Fruit fly (Drosophila melanogaster) whole organism, embryonic: Measurements from ENCODE around the gene CG3625.

Experiments used
- CG12236 ChIP-seq: fragments of 200-800 bp; sonication (Bioruptor generic); optimal IDR thresholded peaks from 2 replicates; lab custom pipeline; 2016; ENCODE audit warnings: missing biosample characterization, missing genetic modification characterization
- CG12769 ChIP-seq: fragments of 200-800 bp; sonication (Bioruptor generic); optimal IDR thresholded peaks from 2 replicates; lab custom pipeline; 2019; ENCODE audit warnings: missing biosample characterization, mild to moderate bottlenecking, missing genetic modification characterization, moderate library complexity
- CG12942 ChIP-seq: fragments of 200-800 bp; sonication (Bioruptor generic); optimal IDR thresholded peaks from 3 replicates; lab custom pipeline; 2016; ENCODE audit warnings: missing biosample characterization, missing genetic modification characterization
- CG13424 ChIP-seq: fragments of 200-800 bp; sonication (Bioruptor generic); optimal IDR thresholded peaks from 2 replicates; lab custom pipeline; 2019; ENCODE audit warnings: missing biosample characterization, mild to moderate bottlenecking, missing genetic modification characterization, moderate library complexity
- CG14710 ChIP-seq: fragments of 200-800 bp; sonication (Bioruptor generic); optimal IDR thresholded peaks from 3 replicates; lab custom pipeline; 2019; ENCODE audit warnings: missing biosample characterization, mild to moderate bottlenecking, missing genetic modification characterization, moderate library complexity
- CG16863 ChIP-seq: fragments of 200-800 bp; sonication (Bioruptor generic); optimal IDR thresholded peaks from 3 replicates; lab custom pipeline; 2016; ENCODE audit warnings: missing biosample characterization, missing genetic modification characterization
- CG17612 ChIP-seq: fragments of 200-800 bp; sonication (Bioruptor generic); IDR thresholded peaks from 2 replicates; pipeline ENCODE4 v1.3.6; 2022; ENCODE audit warnings: missing biosample characterization, missing genetic modification characterization
- CG17802 ChIP-seq: fragments of 200-800 bp; sonication (Bioruptor generic); optimal IDR thresholded peaks from 2 replicates; lab custom pipeline; 2018; ENCODE audit warnings: missing biosample characterization, mild to moderate bottlenecking, missing genetic modification characterization, moderate library complexity
- CG42726 ChIP-seq: fragments of 200-800 bp; sonication (Bioruptor generic); IDR thresholded peaks from 2 replicates; pipeline ENCODE4 v1.3.6; 2022; ENCODE audit warnings: missing biosample characterization, missing genetic modification characterization; ENCODE audit not compliant: partially characterized antibody
- CG4360 ChIP-seq: fragments of 200-800 bp; sonication (Bioruptor generic); IDR thresholded peaks from 2 replicates; pipeline ENCODE4 v1.3.6; 2022; ENCODE audit warnings: missing biosample characterization, missing genetic modification characterization
- CG4820 ChIP-seq: fragments of 200-800 bp; sonication (Bioruptor generic); optimal IDR thresholded peaks from 3 replicates; lab custom pipeline; 2016; ENCODE audit warnings: missing biosample characterization, missing genetic modification characterization
- CG4854 ChIP-seq: fragments of 200-800 bp; sonication (Bioruptor generic); optimal IDR thresholded peaks from 2 replicates; lab custom pipeline; 2016; ENCODE audit warnings: missing biosample characterization, missing genetic modification characterization, inconsistent platforms
- CkIIα-i1 ChIP-seq: fragments of 200-800 bp; sonication (Bioruptor generic); IDR thresholded peaks from 2 replicates; pipeline ENCODE4 v1.3.6; 2022; ENCODE audit warnings: missing biosample characterization, missing genetic modification characterization
- CrebB ChIP-seq: fragments of 200-800 bp; sonication (Bioruptor generic); optimal IDR thresholded peaks from 3 replicates; lab custom pipeline; 2018; ENCODE audit warnings: missing biosample characterization, mild to moderate bottlenecking, missing genetic modification characterization
- Doc2 ChIP-seq: fragments of 200-800 bp; sonication (Bioruptor generic); IDR thresholded peaks from 2 replicates; pipeline ENCODE4 v1.3.6; 2022; ENCODE audit warnings: missing biosample characterization, missing genetic modification characterization
- GATAe ChIP-seq: fragments of 200-800 bp; sonication (Bioruptor generic); conservative IDR thresholded peaks from 2 replicates; pipeline ENCODE4 v1.3.6; 2022; ENCODE audit warnings: missing biosample characterization, missing genetic modification characterization
- HLH54F ChIP-seq: fragments of 200-800 bp; sonication (Bioruptor generic); optimal IDR thresholded peaks from 3 replicates; lab custom pipeline; 2016; ENCODE audit warnings: missing biosample characterization, missing genetic modification characterization
- Lhr ChIP-seq: fragments of 200-800 bp; sonication (Bioruptor generic); optimal IDR thresholded peaks from 3 replicates; lab custom pipeline; 2017; ENCODE audit warnings: mild to moderate bottlenecking, missing biosample characterization, missing genetic modification reagents, missing genetic modification characterization
- Mes4 ChIP-seq: fragments of 200-800 bp; sonication (Bioruptor generic); optimal IDR thresholded peaks from 2 replicates; lab custom pipeline; 2016; ENCODE audit warnings: missing biosample characterization, missing genetic modification characterization
- Mrtf ChIP-seq: fragments of 200-800 bp; sonication (Bioruptor generic); IDR thresholded peaks from 3 replicates; pipeline ENCODE4 v1.3.6; 2022; ENCODE audit warnings: missing biosample characterization, missing genetic modification characterization
- Oaz ChIP-seq: fragments of 200-800 bp; sonication (Bioruptor generic); IDR thresholded peaks from 2 replicates; pipeline ENCODE4 v1.3.6; 2022; ENCODE audit warnings: missing biosample characterization, missing genetic modification characterization
- Ravus ChIP-seq: fragments of 200-800 bp; sonication (Bioruptor generic); IDR thresholded peaks from 2 replicates; pipeline ENCODE4 v1.3.6; 2022; ENCODE audit warnings: missing biosample characterization, missing genetic modification characterization
- Sry-β ChIP-seq: fragments of 200-800 bp; sonication (Bioruptor generic); optimal IDR thresholded peaks from 2 replicates; lab custom pipeline; 2018; ENCODE audit warnings: missing biosample characterization, mild to moderate bottlenecking, missing genetic modification characterization, moderate library complexity
- ap ChIP-seq: fragments of 200-800 bp; sonication (Bioruptor generic); IDR thresholded peaks from 2 replicates; pipeline ENCODE4 v1.3.6; 2022; ENCODE audit warnings: missing biosample characterization, missing genetic modification characterization
- ara ChIP-seq: fragments of 200-800 bp; sonication (Bioruptor generic); IDR thresholded peaks from 2 replicates; pipeline ENCODE4 v1.3.6; 2022; ENCODE audit warnings: missing biosample characterization, missing genetic modification characterization
- danr ChIP-seq: fragments of 200-800 bp; sonication (Bioruptor generic); IDR thresholded peaks from 2 replicates; pipeline ENCODE4 v1.3.6; 2022; ENCODE audit warnings: missing biosample characterization, missing genetic modification characterization
- dati ChIP-seq: fragments of 200-800 bp; sonication (Bioruptor generic); IDR thresholded peaks from 2 replicates; pipeline ENCODE4 v1.3.6; 2022; ENCODE audit warnings: missing biosample characterization, missing genetic modification characterization
- gsb ChIP-seq: fragments of 200-800 bp; sonication (Bioruptor generic); IDR thresholded peaks from 2 replicates; pipeline ENCODE4 v1.3.6; 2022; ENCODE audit warnings: missing biosample characterization, missing genetic modification characterization
- h ChIP-seq: fragments of >200 bp; optimal IDR thresholded peaks from 2 replicates; lab custom pipeline; 2017
- ham ChIP-seq: fragments of 200-800 bp; sonication (Bioruptor generic); IDR thresholded peaks from 2 replicates; pipeline ENCODE4 v1.3.6; 2022; ENCODE audit warnings: missing biosample characterization, missing genetic modification characterization
- hkb ChIP-seq, 2 experiments: fragments of 200-800 bp in 1 of 2; fragments of >200 bp in 1 of 2; sonication (Bioruptor generic) in 1 of 2; IDR thresholded peaks in 1 of 2; optimal IDR thresholded peaks in 1 of 2; 2 replicates each; pipeline versions ENCODE4 v1.3.6 to Lab custom; 2017 to 2022; ENCODE audit warnings: missing biosample characterization in 1 of 2, missing genetic modification characterization in 1 of 2
- lbe ChIP-seq: fragments of 200-800 bp; sonication (Bioruptor generic); optimal IDR thresholded peaks from 2 replicates; lab custom pipeline; 2016; ENCODE audit warnings: missing biosample characterization, mild to moderate bottlenecking, missing genetic modification characterization
- lola ChIP-seq, 3 experiments: fragments of >200 bp in 2 of 3; fragments of 200-800 bp in 1 of 3; sonication (Bioruptor generic) in 1 of 3; optimal IDR thresholded peaks; 2 replicates each; lab custom pipeline; 2017 to 2019; ENCODE audit warnings: missing biosample characterization in 3 of 3, missing genetic modification characterization in 3 of 3, mild to moderate bottlenecking in 1 of 3, moderate library complexity in 1 of 3
- maf-S ChIP-seq: fragments of 200-800 bp; sonication (Bioruptor generic); optimal IDR thresholded peaks from 2 replicates; lab custom pipeline; 2016; ENCODE audit warnings: missing biosample characterization, missing genetic modification characterization
- oc ChIP-seq: fragments of 200-800 bp; sonication (Bioruptor generic); optimal IDR thresholded peaks from 2 replicates; lab custom pipeline; 2018; ENCODE audit warnings: missing biosample characterization, mild to moderate bottlenecking, missing genetic modification characterization, moderate library complexity
- otp ChIP-seq: fragments of 200-800 bp; sonication (Bioruptor generic); IDR thresholded peaks from 3 replicates; pipeline ENCODE4, ENCODE4 v1.3.6; 2022; ENCODE audit warnings: missing biosample characterization, missing genetic modification characterization
- pb ChIP-seq: fragments of 200-800 bp; sonication (Bioruptor generic); optimal IDR thresholded peaks from 3 replicates; lab custom pipeline; 2016; ENCODE audit warnings: missing biosample characterization, missing genetic modification characterization
- phol ChIP-seq: fragments of 200-800 bp; sonication (Bioruptor generic); optimal IDR thresholded peaks from 3 replicates; lab custom pipeline; 2018; ENCODE audit warnings: missing biosample characterization, mild to moderate bottlenecking, missing genetic modification characterization, moderate library complexity
- pita ChIP-seq: fragments of 200-800 bp; sonication (Bioruptor generic); optimal IDR thresholded peaks from 2 replicates; lab custom pipeline; 2017; ENCODE audit warnings: missing biosample characterization, mild to moderate bottlenecking, missing genetic modification characterization
- psq ChIP-seq: fragments of 200-800 bp; sonication (Bioruptor generic); optimal IDR thresholded peaks from 2 replicates; lab custom pipeline; 2017; ENCODE audit warnings: missing biosample characterization, missing genetic modification characterization
- sc ChIP-seq, 3 experiments: fragments of >200 bp in 2 of 3; fragments of 200-800 bp in 1 of 3; sonication (Bioruptor generic) in 1 of 3; optimal IDR thresholded peaks; 2 replicates in 2 of 3; 3 replicates in 1 of 3; lab custom pipeline; 2017; ENCODE audit warnings: mild to moderate bottlenecking in 1 of 3, missing biosample characterization in 1 of 3, missing genetic modification characterization in 1 of 3, missing genetic modification reagents in 1 of 3
- schlank ChIP-seq: fragments of 200-800 bp; sonication (Bioruptor generic); optimal IDR thresholded peaks from 2 replicates; lab custom pipeline; 2018; ENCODE audit warnings: missing biosample characterization, mild to moderate bottlenecking, missing genetic modification characterization
- scrt ChIP-seq: fragments of 200-800 bp; sonication (Bioruptor generic); optimal IDR thresholded peaks from 2 replicates; lab custom pipeline; 2018; ENCODE audit warnings: missing biosample characterization, mild to moderate bottlenecking, missing genetic modification characterization, moderate library complexity
- sens ChIP-seq: fragments of 200-800 bp; sonication (Bioruptor generic); peaks from one replicate; lab custom pipeline; 2016; ENCODE audit warnings: missing biosample characterization, missing genetic modification characterization
- sens-2 ChIP-seq: fragments of 200-800 bp; sonication (Bioruptor generic); IDR thresholded peaks from 2 replicates; pipeline ENCODE4 v1.3.6; 2022; ENCODE audit warnings: missing biosample characterization, missing genetic modification characterization
- seq ChIP-seq: fragments of 200-800 bp; sonication (Bioruptor generic); IDR thresholded peaks from 2 replicates; pipeline ENCODE4 v1.3.6; 2022; ENCODE audit warnings: missing biosample characterization, missing genetic modification characterization
- sr ChIP-seq: fragments of 200-800 bp; sonication (Bioruptor generic); IDR thresholded peaks from 3 replicates; pipeline ENCODE4 v1.3.6; 2022; ENCODE audit warnings: missing biosample characterization, missing genetic modification characterization
- tap ChIP-seq: fragments of 200-800 bp; optimal IDR thresholded peaks from 3 replicates; lab custom pipeline; 2019; ENCODE audit warnings: missing biosample characterization, mild to moderate bottlenecking, missing genetic modification characterization, moderate library complexity
- tgo ChIP-seq: fragments of 200-800 bp; sonication (Bioruptor generic); IDR thresholded peaks from 3 replicates; pipeline ENCODE4 v1.3.6; 2022; ENCODE audit warnings: missing biosample characterization, missing genetic modification characterization
- unc-4 ChIP-seq: fragments of 200-800 bp; sonication (Bioruptor generic); IDR thresholded peaks from 2 replicates; pipeline ENCODE4 v1.3.6; 2022; ENCODE audit warnings: missing biosample characterization, missing genetic modification characterization; ENCODE audit not compliant: partially characterized antibody
- wor ChIP-seq: fragments of 200-800 bp; sonication (Bioruptor generic); IDR thresholded peaks from 2 replicates; pipeline ENCODE4 v1.3.6; 2022; ENCODE audit warnings: missing biosample characterization, missing genetic modification characterization

Gene CG3625

DNA sequence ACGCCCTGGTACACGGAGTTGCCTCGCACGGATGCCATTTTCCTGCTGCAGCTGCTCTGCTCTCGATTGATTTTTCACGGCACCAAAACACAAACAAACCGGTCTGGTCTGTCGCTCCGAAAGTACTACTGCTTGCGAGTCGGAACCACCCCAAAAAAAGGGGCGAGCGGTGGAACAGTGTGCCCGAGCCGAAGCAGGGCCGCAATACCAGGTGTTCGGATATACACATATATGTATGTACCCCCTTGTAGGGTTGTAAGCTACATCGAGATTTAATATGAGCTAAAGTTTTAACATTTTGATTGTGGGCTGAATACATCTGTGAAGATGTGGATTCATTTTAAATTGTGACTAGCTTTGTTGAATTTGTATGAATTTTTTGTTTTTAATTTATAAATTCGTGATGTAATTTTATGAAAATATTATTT, 6.0 kb downstream of the CG3625 start (continued):
- TF ChIP-seq Doc2 (GFP tag; lab: Robert Waterston, UW) (no peak), oc (tag; lab: Kevin White, UChicago) (peak; percentile 1), CG13424 (tag; lab: Kevin White, UChicago) (peak; percentile 63), danr (GFP tag; lab: Robert Waterston, UW) (no peak), h (lab: Kevin White, UChicago) (no peak), maf-S (GFP tag; lab: Kevin White, UChicago) (peak; percentile 33), lola (GFP tag; optimal IDR thresholded peaks at IDR 0.05; lab: Kevin White, UChicago) (peak in 1 of 3 experiments; percentile 36), hkb (optimal IDR thresholded peaks at IDR 0.05; lab: Kevin White, UChicago) (no peak), hkb (GFP tag; IDR thresholded peaks at IDR 0.05; lab: Robert Waterston, UW) (peak; percentile 42; the same call in 1 of the 2 replicates), GATAe (no peak), schlank (no peak), otp (GFP tag; lab: Robert Waterston, UW) (peak; percentile 31; the same call in 1 of the 3 replicates), CG42726 (peak; percentile 74), CrebB (tag; lab: Kevin White, UChicago) (peak; percentile 53), scrt (peak; percentile 39), ara (GFP tag; lab: Robert Waterston, UW) (no peak), CG17612 (GFP tag; lab: Robert Waterston, UW) (no peak), unc-4 (GFP tag; lab: Robert Waterston, UW) (peak; percentile 43; the same call in 1 of the 2 replicates), gsb (GFP tag; lab: Robert Waterston, UW) (0 out of 2 replicates have a peak, but pooled peaks have one; percentile 41), Mes4 (no peak), psq (GFP tag; lab: Kevin White, UChicago) (no peak), Oaz (GFP tag; lab: Robert Waterston, UW) (no peak), CG16863 (GFP tag; lab: Kevin White, UChicago) (peak; percentile 34), HLH54F (GFP tag; lab: Kevin White, UChicago) (peak; percentile 2), dati (GFP tag; lab: Robert Waterston, UW) (no peak), tgo (GFP tag; lab: Robert Waterston, UW) (no peak), tap (tag; lab: Kevin White, UChicago) (peak; percentile 54), sens-2 (GFP tag; lab: Robert Waterston, UW) (0 out of 2 replicates have a peak, but pooled peaks have one; percentile 33), CG4360 (GFP tag; lab: Robert Waterston, UW) (no peak), Lhr (peak; percentile 50), CG14710 (peak; percentile 65), Ravus (GFP tag; lab: Robert Waterston, UW) (no peak), CG17802 (tag; lab: Kevin White, UChicago) (peak; percentile 25), sr (GFP tag; lab: Robert Waterston, UW) (peak; percentile 31; the same call in 1 of the 3 replicates), pb (peak; percentile 40), pita (no peak), ham (no peak), sc (optimal IDR thresholded peaks at IDR 0.05; lab: Kevin White, UChicago) (no peak), sc (GFP tag; optimal IDR thresholded peaks at IDR 0.05; lab: Kevin White, UChicago) (no peak), seq (GFP tag; lab: Robert Waterston, UW) (peak; percentile 62; the same call in 1 of the 2 replicates), wor (GFP tag; lab: Robert Waterston, UW) (no peak), CkIIα-i1 (GFP tag; lab: Robert Waterston, UW) (no peak), sens (peak; percentile 84), phol (tag; lab: Kevin White, UChicago) (peak; percentile 29), CG12236 (GFP tag; lab: Kevin White, UChicago) (no peak), Sry-β (peak; percentile 6), ap (no peak), CG4820 (GFP tag; lab: Kevin White, UChicago) (peak; percentile 3), CG12769 (tag; lab: Kevin White, UChicago) (peak; percentile 69), CG12942 (GFP tag; lab: Kevin White, UChicago) (no peak), CG4854 (GFP tag; lab: Kevin White, UChicago) (no peak), lbe (GFP tag; lab: Kevin White, UChicago) (no peak), Mrtf (no peak)
